Fruit fly (Drosophila melanogaster) whole organism: Measurements from ENCODE around the gene VGlut.

ENCODE experiments used
- CG8478 ChIP-seq: fragments of >200 bp; optimal IDR thresholded peaks from 2 replicates; lab custom pipeline; 2018; ENCODE audit warnings: inconsistent platforms
- pan ChIP-seq: fragments of >200 bp; optimal IDR thresholded peaks from 2 replicates; lab custom pipeline; 2017
- psq ChIP-seq: fragments of >200 bp; optimal IDR thresholded peaks from 2 replicates; lab custom pipeline; 2017
- usp ChIP-seq: fragments of >200 bp; optimal IDR thresholded peaks from 2 replicates; lab custom pipeline; 2017; ENCODE audit warnings: missing biosample characterization, missing genetic modification characterization, mixed read lengths

DNA sequence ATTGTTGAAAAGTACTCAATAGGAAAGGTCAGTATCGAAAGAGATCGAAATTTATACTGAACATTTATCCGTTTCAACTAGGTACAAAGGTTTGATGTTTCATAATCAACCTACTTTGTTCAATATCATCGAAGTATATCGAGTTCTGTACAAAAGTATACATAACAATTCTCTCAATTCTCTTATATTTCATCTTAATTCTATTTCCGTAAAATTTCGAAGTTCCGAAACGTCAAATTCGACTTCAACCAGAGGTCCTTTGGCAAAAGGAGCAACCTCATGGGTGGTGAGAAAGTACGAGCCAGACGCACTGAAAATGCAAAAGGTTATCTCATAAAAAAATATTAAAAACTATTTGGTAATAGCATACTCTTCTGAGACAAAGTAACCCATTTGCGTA is 16.5 kb downstream of the VGlut start, which contains the start of gene CG31948:
- TF ChIP-seq psq, result no peak
- TF ChIP-seq usp (GFP tag; lab: Kevin White, UChicago), result no peak
- TF ChIP-seq pan (lab: Kevin White, UChicago), result no peak
- TF ChIP-seq CG8478 (lab: Kevin White, UChicago), result no peak
